Worm (Caenorhabditis elegans) whole organism, young adult: Measurements from ENCODE around the gene H12D21.9.

Experiments used
- F33H1.4 ChIP-seq: fragments of 200-800 bp; sonication (Bioruptor generic); IDR thresholded peaks from 2 replicates; pipeline ENCODE4 v1.3.6; 2022; ENCODE audit warnings: missing genetic modification reagents, missing genetic modification characterization, missing compliant biosample characterization
- T26A5.8 ChIP-seq: sonication (generic microtip); optimal IDR thresholded peaks from 2 replicates; lab custom pipeline; 2016; ENCODE audit warnings: missing genetic modification characterization, missing compliant biosample characterization
- ceh-27 ChIP-seq: fragments of 200-800 bp; sonication (Bioruptor generic); optimal IDR thresholded peaks from 2 replicates; lab custom pipeline; 2018; ENCODE audit warnings: mild to moderate bottlenecking, missing genetic modification characterization, moderate library complexity, missing compliant biosample characterization
- ceh-40 ChIP-seq: fragments of 200-800 bp; sonication (Bioruptor generic); IDR thresholded peaks from 2 replicates; pipeline ENCODE4 v1.3.6; 2022; ENCODE audit warnings: missing genetic modification characterization, missing compliant biosample characterization
- ets-4 ChIP-seq: fragments of 200-800 bp; sonication (Bioruptor generic); optimal IDR thresholded peaks from 2 replicates; lab custom pipeline; 2018; ENCODE audit warnings: mild to moderate bottlenecking, missing genetic modification characterization, missing compliant biosample characterization
- mcd-1 ChIP-seq: fragments of 200-800 bp; sonication (Bioruptor generic); IDR thresholded peaks from 2 replicates; pipeline ENCODE4 v1.3.6; 2022; ENCODE audit warnings: missing genetic modification reagents, missing genetic modification characterization, missing compliant biosample characterization
- nfyb-1 ChIP-seq: fragments of 200-800 bp; sonication (Bioruptor generic); IDR thresholded peaks from 2 replicates; pipeline ENCODE4 v1.3.6; 2022; ENCODE audit warnings: missing genetic modification reagents, missing genetic modification characterization, missing compliant biosample characterization
- nhr-179 ChIP-seq: sonication (generic microtip); optimal IDR thresholded peaks from 2 replicates; lab custom pipeline; 2016; ENCODE audit warnings: mild to moderate bottlenecking, missing genetic modification characterization, missing compliant biosample characterization
- snpc-4 ChIP-seq, 5 experiments: fragments of 150-350 bp in 1 of 5; sonication (generic microtip) in 4 of 5; optimal IDR thresholded peaks; 2 replicates each; lab custom pipeline; 2014 to 2018; ENCODE audit warnings: missing genetic modification characterization in 5 of 5, missing biosample characterization in 3 of 5, antibody characterized with exemption in 2 of 5, mild to moderate bottlenecking in 2 of 5, missing compliant biosample characterization in 2 of 5, missing genotype in 2 of 5, moderate library complexity in 2 of 5, missing genetic modification reagents in 1 of 5

- no peak for TF ChIP-seq ceh-27 (GFP tag; lab: Kevin White, UChicago)
- no peak for TF ChIP-seq T26A5.8 (tag; lab: Kevin White, UChicago)
- no peak for TF ChIP-seq nfyb-1 (GFP tag; lab: Robert Waterston, UW)
- no peak for TF ChIP-seq ets-4 (GFP tag; lab: Kevin White, UChicago)
- TF ChIP-seq ceh-40 (GFP tag; lab: Robert Waterston, UW), result no peak
- no peak for TF ChIP-seq F33H1.4 (GFP tag; lab: Robert Waterston, UW)
- TF ChIP-seq mcd-1 (GFP tag; lab: Robert Waterston, UW), result no peak
- no peak for TF ChIP-seq snpc-4 (GFP tag; optimal IDR thresholded peaks at IDR 0.05; lab: Kevin White, UChicago)
- TF ChIP-seq snpc-4 (tag; optimal IDR thresholded peaks at IDR 0.05; lab: Kevin White, UChicago), result no peak
- TF ChIP-seq nhr-179, result no peak
These were observed 45.4 kb upstream of the H12D21.9 start, which contains the start of gene C30G7.5 for ce11 chrV:14954633-14955032.
